Worm (Caenorhabditis elegans) whole organism, L1 larva: ENCODE data around the gene K08B12.3.

Source experiments
- F16B12.6 ChIP-seq: fragments of 150-350 bp; optimal IDR thresholded peaks from 2 replicates; lab custom pipeline; 2014; ENCODE audit warnings: missing biosample characterization, missing genetic modification characterization
- Y116A8C.19 ChIP-seq: sonication (generic microtip); optimal IDR thresholded peaks from 2 replicates; lab custom pipeline; 2016; ENCODE audit warnings: missing compliant biosample characterization, missing genetic modification characterization, borderline replicate concordance
- aha-1 ChIP-seq: fragments of 150-350 bp; optimal IDR thresholded peaks from 2 replicates; lab custom pipeline; 2014; ENCODE audit warnings: missing biosample characterization, missing genetic modification characterization
- aly-2 ChIP-seq: fragments of 150-350 bp; optimal IDR thresholded peaks from 2 replicates; lab custom pipeline; 2014; ENCODE audit warnings: missing biosample characterization, missing genetic modification characterization
- ama-1 ChIP-seq: fragments of 150-350 bp; optimal IDR thresholded peaks from 2 replicates; lab custom pipeline; 2014
- ceh-88 ChIP-seq: fragments of 200-800 bp; sonication (Bioruptor generic); IDR thresholded peaks from 2 replicates; pipeline ENCODE4 v1.3.6; 2022; ENCODE audit warnings: missing genetic modification characterization, missing compliant biosample characterization
- dsc-1 ChIP-seq: sonication (generic microtip); optimal IDR thresholded peaks from 2 replicates; lab custom pipeline; 2016; ENCODE audit warnings: mild to moderate bottlenecking, missing genetic modification characterization, missing compliant biosample characterization
- efl-1 ChIP-seq, 4 experiments: fragments of 150-350 bp; optimal IDR thresholded peaks in 3 of 4; peaks in 1 of 4; 1 replicate in 1 of 4; 2 replicates in 3 of 4; lab custom pipeline; 2014; ENCODE audit warnings: missing biosample characterization in 2 of 4, missing genetic modification characterization in 2 of 4, missing genetic modification reagents in 2 of 4
- egl-13 ChIP-seq: sonication (generic microtip); optimal IDR thresholded peaks from 2 replicates; lab custom pipeline; 2016; ENCODE audit warnings: missing genotype, missing genetic modification reagents, missing genetic modification characterization, missing compliant biosample characterization
- egl-27 ChIP-seq, 2 experiments: fragments of 150-350 bp in 1 of 2; sonication (generic microtip); optimal IDR thresholded peaks; 3 replicates each; lab custom pipeline; 2017 to 2018; ENCODE audit warnings: missing biosample characterization in 2 of 2, missing genetic modification characterization in 2 of 2, missing genetic modification reagents in 2 of 2
- elt-2 ChIP-seq: sonication (generic microtip); optimal IDR thresholded peaks from 2 replicates; lab custom pipeline; 2016; ENCODE audit warnings: missing genetic modification characterization, mild to moderate bottlenecking, inconsistent platforms, missing compliant biosample characterization, missing genetic modification reagents
- elt-3 ChIP-seq, 6 experiments: fragments of 150-350 bp in 1 of 6; sonication (generic microtip); optimal IDR thresholded peaks; 2 replicates each; lab custom pipeline; 2017 to 2018; ENCODE audit warnings: missing biosample characterization in 6 of 6, missing genetic modification characterization in 6 of 6, inconsistent platforms in 1 of 6
- hpl-2 ChIP-seq: fragments of 150-350 bp; optimal IDR thresholded peaks from 2 replicates; lab custom pipeline; 2014; ENCODE audit warnings: missing biosample characterization, missing genetic modification reagents, missing genetic modification characterization
- lin-14 ChIP-seq: fragments of 200-800 bp; sonication (Bioruptor generic); optimal IDR thresholded peaks from 2 replicates; lab custom pipeline; 2018; ENCODE audit warnings: mild to moderate bottlenecking, missing genetic modification characterization, moderate library complexity, missing compliant biosample characterization
- lin-35 ChIP-seq, 2 experiments: fragments of 150-350 bp; optimal IDR thresholded peaks; 2 replicates each; lab custom pipeline; 2014; ENCODE audit warnings: missing biosample characterization in 2 of 2, missing genetic modification characterization in 2 of 2, missing genetic modification reagents in 2 of 2
- lsy-2 ChIP-seq, 2 experiments: fragments of 150-350 bp; optimal IDR thresholded peaks; 2 replicates each; lab custom pipeline; 2014; ENCODE audit warnings: missing biosample characterization in 2 of 2, missing genetic modification characterization in 2 of 2
- mab-9 ChIP-seq: fragments of 200-800 bp; sonication (Bioruptor generic); IDR thresholded peaks from 2 replicates; pipeline ENCODE4 v1.3.6; 2022; ENCODE audit warnings: missing genetic modification reagents, missing genetic modification characterization, missing compliant biosample characterization
- mep-1 ChIP-seq: fragments of 150-350 bp; optimal IDR thresholded peaks from 2 replicates; lab custom pipeline; 2014; ENCODE audit warnings: missing biosample characterization, missing genetic modification characterization
- nhr-12 ChIP-seq: sonication (generic microtip); optimal IDR thresholded peaks from 2 replicates; lab custom pipeline; 2017; ENCODE audit warnings: missing biosample characterization, missing genetic modification characterization
- nhr-20 ChIP-seq: sonication (generic microtip); optimal IDR thresholded peaks from 2 replicates; lab custom pipeline; 2016; ENCODE audit warnings: mild to moderate bottlenecking, missing genetic modification characterization, missing compliant biosample characterization
- nhr-71 ChIP-seq: sonication (generic microtip); optimal IDR thresholded peaks from 2 replicates; lab custom pipeline; 2016; ENCODE audit warnings: mild to moderate bottlenecking, missing genetic modification characterization, moderate library complexity, missing compliant biosample characterization
- nhr-84 ChIP-seq: sonication (generic microtip); optimal IDR thresholded peaks from 2 replicates; lab custom pipeline; 2017; ENCODE audit warnings: missing biosample characterization, missing genetic modification characterization
- nhr-85 ChIP-seq: sonication (generic microtip); peaks from one replicate; lab custom pipeline; 2016; ENCODE audit warnings: missing genetic modification characterization, inconsistent platforms, missing compliant biosample characterization
- nhr-90 ChIP-seq: sonication (generic microtip); optimal IDR thresholded peaks from 2 replicates; lab custom pipeline; 2016; ENCODE audit warnings: mild to moderate bottlenecking, missing genetic modification characterization, missing compliant biosample characterization; ENCODE audit not compliant: poor library complexity
- rnt-1 ChIP-seq: sonication (generic microtip); optimal IDR thresholded peaks from 2 replicates; lab custom pipeline; 2016; ENCODE audit warnings: mild to moderate bottlenecking, missing genetic modification characterization, moderate library complexity, missing compliant biosample characterization
- skn-1 ChIP-seq: fragments of 150-350 bp; optimal IDR thresholded peaks from 2 replicates; lab custom pipeline; 2014; ENCODE audit warnings: missing biosample characterization, missing genetic modification characterization
- snpc-4 ChIP-seq: fragments of 150-350 bp; optimal IDR thresholded peaks from 2 replicates; lab custom pipeline; 2014; ENCODE audit warnings: missing biosample characterization, missing genetic modification characterization
- snu-23 ChIP-seq: sonication (generic microtip); optimal IDR thresholded peaks from 2 replicates; lab custom pipeline; 2016; ENCODE audit warnings: missing genetic modification characterization, missing compliant biosample characterization
- sup-37 ChIP-seq: fragments of 200-800 bp; sonication (Bioruptor generic); optimal IDR thresholded peaks from 2 replicates; lab custom pipeline; 2018; ENCODE audit warnings: mild to moderate bottlenecking, missing genetic modification characterization, missing compliant biosample characterization
- tbx-2 ChIP-seq: sonication (generic microtip); optimal IDR thresholded peaks from 2 replicates; lab custom pipeline; 2016; ENCODE audit warnings: missing genetic modification characterization, missing compliant biosample characterization
- unc-130 ChIP-seq: fragments of 150-350 bp; optimal IDR thresholded peaks from 2 replicates; lab custom pipeline; 2017; ENCODE audit warnings: missing biosample characterization, missing genetic modification characterization, inconsistent platforms
- vab-15 ChIP-seq: sonication (generic microtip); optimal IDR thresholded peaks from 2 replicates; lab custom pipeline; 2017; ENCODE audit warnings: missing genotype, mild to moderate bottlenecking, missing genetic modification characterization, missing compliant biosample characterization
- ztf-4 ChIP-seq: fragments of 150-350 bp; optimal IDR thresholded peaks from 2 replicates; lab custom pipeline; 2014; ENCODE audit warnings: missing biosample characterization, missing genetic modification characterization

The K08B12.3 gene

DNA sequence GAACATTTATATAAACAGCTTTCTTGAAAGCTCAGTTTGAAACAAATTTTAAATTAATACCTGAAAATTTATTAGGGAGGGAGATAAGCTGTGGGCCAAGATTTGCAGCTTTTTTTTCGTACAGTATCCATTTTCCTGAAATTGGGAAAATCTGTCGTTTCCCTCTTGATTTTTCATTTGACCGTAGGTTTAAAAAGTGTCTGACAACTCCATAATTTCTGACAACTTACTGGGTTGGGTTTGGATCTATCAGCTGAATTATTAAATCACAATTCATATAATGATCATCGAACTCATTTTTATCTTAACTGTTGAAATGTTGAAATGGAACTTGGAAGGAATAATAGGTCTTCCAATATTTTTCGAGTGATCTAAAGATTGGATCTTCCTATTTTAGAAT, 14.2 kb upstream of the K08B12.3 start:
- TF ChIP-seq lsy-2 (tag; optimal IDR thresholded peaks at IDR 0.05; lab: Kevin White, UChicago) (peak in 1 of 2 experiments; percentile 48), lin-35 (GFP tag; optimal IDR thresholded peaks at IDR 0.05; lab: Kevin White, UChicago) (peak in 1 of 2 experiments; percentile 11), nhr-20 (tag; lab: Kevin White, UChicago) (peak; percentile 18), snpc-4 (no peak), lin-14 (peak; percentile 35), nhr-71 (tag; lab: Kevin White, UChicago) (peak; percentile 23), nhr-90 (tag; lab: Kevin White, UChicago) (no peak), hpl-2 (GFP tag; lab: Kevin White, UChicago) (no peak), ztf-4 (tag; lab: Kevin White, UChicago) (peak; percentile 10), elt-3 (tag; optimal IDR thresholded peaks at IDR 0.05; lab: Kevin White, UChicago) (peak in 1 of 6 experiments; percentile 44), nhr-84 (tag; lab: Kevin White, UChicago) (no peak), dsc-1 (tag; lab: Kevin White, UChicago) (peak; percentile 16), elt-2 (tag; lab: Kevin White, UChicago) (peak; percentile 18), egl-13 (tag; lab: Kevin White, UChicago) (no peak), mab-9 (GFP tag; lab: Robert Waterston, UW) (peak; percentile 30; the same call in 1 of the 2 replicates), tbx-2 (tag; lab: Kevin White, UChicago) (peak; percentile 13)

DNA sequence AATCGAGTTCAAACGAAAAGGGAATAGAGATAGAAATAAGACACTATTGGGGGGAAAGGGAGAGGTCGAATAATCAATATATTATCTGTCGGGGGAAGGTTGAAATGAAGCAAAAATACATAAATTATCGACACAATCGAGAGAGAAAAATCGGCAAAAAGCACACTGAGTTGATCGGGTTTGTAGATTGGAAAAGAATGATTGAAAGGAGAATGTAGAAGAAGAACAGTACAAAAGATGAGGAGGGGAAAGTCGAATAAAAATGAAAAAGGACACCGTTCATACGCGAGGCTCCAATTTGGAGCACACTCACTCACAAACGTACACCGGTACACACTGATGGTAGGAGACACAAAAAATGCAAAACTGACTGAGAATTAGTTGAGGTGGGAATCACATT, 13.7 kb upstream of the K08B12.3 start:
- peak; percentile 41 for TF ChIP-seq ama-1 (lab: Kevin White, UChicago)
- TF ChIP-seq nhr-85 (tag; lab: Kevin White, UChicago), result peak; percentile 58
- TF ChIP-seq elt-2 (tag; lab: Kevin White, UChicago), result no peak
- no peak for TF ChIP-seq sup-37 (GFP tag; lab: Kevin White, UChicago)
- no peak for TF ChIP-seq F16B12.6
- TF ChIP-seq dsc-1 (tag; lab: Kevin White, UChicago), result no peak
- TF ChIP-seq aha-1, result no peak
- TF ChIP-seq nhr-84 (tag; lab: Kevin White, UChicago), result no peak
- no peak for TF ChIP-seq skn-1
- TF ChIP-seq snu-23 (GFP tag; lab: Kevin White, UChicago), result peak; percentile 12
- peak; percentile 24 for TF ChIP-seq aly-2
- peak in 1 of 2 experiments; percentile 8 for TF ChIP-seq efl-1 (optimal IDR thresholded peaks at IDR 0.05; lab: Kevin White, UChicago)
- TF ChIP-seq efl-1 (GFP tag; optimal IDR thresholded peaks at IDR 0.05 in 1 of 2; lab: Kevin White, UChicago), result no peak
- TF ChIP-seq ceh-88 (GFP tag; lab: Robert Waterston, UW), result no peak

DNA sequence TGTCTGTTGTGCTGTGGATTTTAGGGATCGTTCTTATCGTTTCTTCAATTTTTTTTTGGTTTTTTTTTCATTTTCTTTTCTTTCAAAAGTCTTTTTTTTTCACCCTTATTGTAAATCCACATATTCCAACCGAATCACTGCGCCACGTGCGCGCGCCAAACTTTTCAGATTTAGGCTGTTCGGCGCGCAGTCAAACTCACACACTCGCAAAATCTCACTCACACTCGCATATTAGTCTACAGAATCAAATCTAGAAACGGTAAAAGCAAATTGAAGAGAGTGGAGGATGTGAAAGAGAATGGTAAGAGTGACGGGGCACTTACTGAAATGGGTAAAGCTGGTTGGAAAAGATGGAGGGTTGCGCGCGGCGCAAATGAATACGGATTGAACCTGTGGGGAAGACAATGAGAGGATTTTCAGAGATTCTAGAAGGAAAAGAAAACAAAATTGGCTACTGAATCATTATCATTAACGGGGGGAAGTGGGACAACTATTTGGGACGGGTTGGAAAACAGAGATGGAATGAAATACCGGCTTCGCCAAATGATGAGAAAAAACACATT, 12.7 kb upstream of the K08B12.3 start:
- TF ChIP-seq tbx-2 (tag; lab: Kevin White, UChicago) (no peak), efl-1 (optimal IDR thresholded peaks at IDR 0.05; lab: Kevin White, UChicago) (no peak), efl-1 (GFP tag; optimal IDR thresholded peaks at IDR 0.05 in 1 of 2; lab: Kevin White, UChicago) (peak in 1 of 2 experiments; percentile 76), lsy-2 (tag; optimal IDR thresholded peaks at IDR 0.05; lab: Kevin White, UChicago) (no peak), ceh-88 (GFP tag; lab: Robert Waterston, UW) (no peak), egl-27 (tag; optimal IDR thresholded peaks at IDR 0.05; lab: Kevin White, UChicago) (no peak), Y116A8C.19 (tag; lab: Kevin White, UChicago) (no peak), unc-130 (no peak), rnt-1 (peak; percentile 8)

DNA sequence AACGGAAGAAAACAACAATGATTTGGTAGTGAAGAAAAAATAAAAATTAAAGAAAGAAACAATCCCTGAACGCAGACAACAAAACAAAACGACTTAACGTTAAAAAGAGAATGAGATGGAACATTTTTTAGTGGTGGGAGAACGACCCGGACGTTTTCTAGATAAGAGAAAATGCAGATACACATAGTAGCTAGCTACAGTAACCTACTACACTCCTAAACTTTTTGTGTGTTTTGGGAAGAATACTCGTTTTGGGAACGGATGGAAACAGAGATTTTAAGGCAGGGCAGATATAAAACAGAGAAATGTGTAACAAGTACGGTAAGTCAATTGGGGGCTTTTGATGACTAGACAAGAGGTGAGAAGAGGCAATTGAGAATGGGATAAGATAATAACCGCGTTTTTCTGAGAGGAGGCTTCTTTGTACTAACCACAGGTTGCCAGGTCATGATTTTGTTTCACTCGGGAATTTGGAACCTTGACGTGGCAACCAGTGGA, 12.1 kb upstream of the K08B12.3 start:
- no peak for TF ChIP-seq nhr-12
- TF ChIP-seq lin-35 (GFP tag; optimal IDR thresholded peaks at IDR 0.05; lab: Kevin White, UChicago), result peak in 1 of 2 experiments; percentile 0
- peak; percentile 9 for TF ChIP-seq vab-15 (tag; lab: Kevin White, UChicago)
- TF ChIP-seq lsy-2 (tag; optimal IDR thresholded peaks at IDR 0.05; lab: Kevin White, UChicago), result peak in 1 of 2 experiments; percentile 34
- TF ChIP-seq mep-1 (tag; lab: Kevin White, UChicago), result no peak
